Fruit fly (Drosophila melanogaster): Measurements from ENCODE around the gene CG10903.
A peak's percentile ranks its signal among the peaks of the same experiment; 100 is the strongest.

- TF ChIP-seq CG5204 (GFP tag; optimal IDR thresholded peaks at IDR 0.05) (no peak), tj (GFP tag; optimal IDR thresholded peaks at IDR 0.05) (peak; percentile 60), ovo (GFP tag; optimal IDR thresholded peaks at IDR 0.05) (peak; percentile 64), CG7101 (tag; optimal IDR thresholded peaks at IDR 0.05) (no peak), cic (GFP tag; optimal IDR thresholded peaks at IDR 0.05) (peak; percentile 62), CG7045 (GFP tag; optimal IDR thresholded peaks at IDR 0.05) (no peak)
Observed at dm6 chr3R:8030151-8030899, at the start of gene CG10903, which contains the start of gene CG2747.

Data from whole organism, adult.